Fruit fly (Drosophila melanogaster): ENCODE results near the gene skl.
A peak's percentile ranks its signal among the peaks of the same experiment; 100 is the strongest.

Gene skl

DNA sequence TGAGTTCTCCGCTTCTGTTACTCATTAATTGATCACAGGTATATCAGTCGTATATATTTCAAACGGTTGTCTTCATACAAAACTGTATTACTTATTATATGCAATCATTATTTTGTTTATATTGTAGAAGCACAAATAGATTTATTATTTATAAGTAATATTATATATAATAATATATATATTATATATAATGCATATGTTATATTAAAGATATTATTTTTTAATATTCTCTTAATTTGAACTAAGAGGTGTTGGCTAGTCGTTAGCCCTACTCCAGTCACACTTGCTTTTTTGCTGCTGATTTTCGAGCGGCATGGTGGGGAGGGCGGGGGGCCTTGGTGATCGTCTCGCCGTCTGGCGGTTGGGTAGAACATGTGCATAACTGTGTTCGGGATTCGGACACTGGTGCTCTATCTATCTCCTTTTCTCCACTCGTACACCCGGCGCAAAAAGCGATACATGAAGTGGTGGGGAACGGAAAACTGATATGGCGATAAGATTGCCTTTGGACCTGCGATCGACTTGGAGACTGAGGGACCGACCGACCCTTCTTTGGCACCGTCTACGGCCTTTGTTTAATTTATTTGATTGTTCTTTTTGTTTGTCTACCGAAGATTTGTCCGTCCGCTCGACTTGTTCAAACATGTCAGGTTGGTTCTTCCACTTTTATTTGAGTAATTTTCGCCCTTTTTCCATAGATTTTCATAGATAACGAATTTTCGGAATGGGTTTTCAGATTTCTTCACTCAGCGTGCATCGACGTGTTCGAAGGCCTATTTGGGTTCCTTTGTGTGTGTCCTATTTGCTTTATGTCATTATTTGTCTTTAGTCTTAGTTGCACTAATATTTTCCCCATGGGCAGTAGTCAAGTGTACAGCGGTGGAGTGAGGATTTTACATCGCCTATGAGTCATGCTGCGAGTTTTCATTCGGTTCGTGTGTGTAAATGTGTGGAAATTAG lies 36.8 kb downstream of the skl start (continued):
- TF ChIP-seq sc (optimal IDR thresholded peaks at IDR 0.05): no peak
- TF ChIP-seq sc (GFP tag; optimal IDR thresholded peaks at IDR 0.05): peak; percentile 69
- peak; percentile 16; the same call in 1 of the 2 replicates for TF ChIP-seq Drgx (GFP tag; IDR thresholded peaks at IDR 0.05)
- TF ChIP-seq CG17912 (GFP tag; optimal IDR thresholded peaks at IDR 0.05): no peak
- TF ChIP-seq esg (GFP tag; conservative IDR thresholded peaks at IDR 0.05): 0 out of 2 replicates have a peak, but pooled peaks have one; percentile 13
- peak; percentile 65; the same call in 1 of the 2 replicates for TF ChIP-seq chm (GFP tag; IDR thresholded peaks at IDR 0.05)
- TF ChIP-seq Stat92E (GFP tag; optimal IDR thresholded peaks at IDR 0.05): peak in 1 of 3 experiments; percentile 59
- TF ChIP-seq sqz (GFP tag; optimal IDR thresholded peaks at IDR 0.05): peak; percentile 55
- peak; percentile 13 for TF ChIP-seq HmgD (GFP tag; optimal IDR thresholded peaks at IDR 0.05)
- no peak for TF ChIP-seq Poxn (GFP tag; IDR thresholded peaks at IDR 0.05)
- no peak for TF ChIP-seq CG3995 (GFP tag; optimal IDR thresholded peaks at IDR 0.05)
- no peak; the same call in 1 of the 2 replicates for TF ChIP-seq CG4404 (GFP tag; IDR thresholded peaks at IDR 0.05)
- no peak for TF ChIP-seq en (GFP tag; optimal IDR thresholded peaks at IDR 0.05)
- peak; percentile 75 for TF ChIP-seq CG1233 (GFP tag; optimal IDR thresholded peaks at IDR 0.05)
- TF ChIP-seq Blimp-1 (GFP tag; optimal IDR thresholded peaks at IDR 0.05): peak; percentile 51
- peak; percentile 55 for TF ChIP-seq CG8290 (GFP tag; optimal IDR thresholded peaks at IDR 0.05)
- TF ChIP-seq CG8290 (tag; optimal IDR thresholded peaks at IDR 0.05): peak in 1 of 2 experiments; percentile 83
- TF ChIP-seq CG2889 (GFP tag; IDR thresholded peaks at IDR 0.05): no peak
- TF ChIP-seq CG9215 (GFP tag; IDR thresholded peaks at IDR 0.05): no peak
- no peak for TF ChIP-seq ash1 (GFP tag; optimal IDR thresholded peaks at IDR 0.05)
- no peak for TF ChIP-seq psq (GFP tag; optimal IDR thresholded peaks at IDR 0.05)
- TF ChIP-seq CG14014 (GFP tag; IDR thresholded peaks at IDR 0.05): no peak
- 0 out of 2 replicates have a peak, but pooled peaks have one; percentile 6 for TF ChIP-seq sim (GFP tag; IDR thresholded peaks at IDR 0.05)
- no peak for TF ChIP-seq Bteb2 (GFP tag; optimal IDR thresholded peaks at IDR 0.05)
- no peak for TF ChIP-seq CG4730 (GFP tag; IDR thresholded peaks at IDR 0.05)
- TF ChIP-seq danr (GFP tag; IDR thresholded peaks at IDR 0.05): no peak
- TF ChIP-seq maf-S (GFP tag; optimal IDR thresholded peaks at IDR 0.05): peak; percentile 18
- peak; percentile 12; the same call in 1 of the 2 replicates for TF ChIP-seq aop (GFP tag; IDR thresholded peaks at IDR 0.05)
- no peak for TF ChIP-seq CG6854 (GFP tag; optimal IDR thresholded peaks at IDR 0.05)
- peak; percentile 3 for TF ChIP-seq CG12769 (tag; optimal IDR thresholded peaks at IDR 0.05)
- TF ChIP-seq tup (GFP tag; optimal IDR thresholded peaks at IDR 0.05): peak; percentile 41
- TF ChIP-seq CG1529 (GFP tag; optimal IDR thresholded peaks at IDR 0.05): peak; percentile 72
- TF ChIP-seq cato (GFP tag; optimal IDR thresholded peaks at IDR 0.05; ENCODE audit: borderline replicate concordance): peak; percentile 34
- TF ChIP-seq CG32767 (GFP tag; IDR thresholded peaks at IDR 0.05): peak; percentile 30; the same call in 1 of the 2 replicates
- peak; percentile 54 for TF ChIP-seq Med (GFP tag)
- no peak for TF ChIP-seq fru (optimal IDR thresholded peaks at IDR 0.05)
- TF ChIP-seq NFAT (GFP tag; IDR thresholded peaks at IDR 0.05): no peak
- peak; percentile 22 for TF ChIP-seq ewg (GFP tag; optimal IDR thresholded peaks at IDR 0.05)
- peak; percentile 24 for TF ChIP-seq CG17359 (tag; optimal IDR thresholded peaks at IDR 0.05)
- TF ChIP-seq CG7786 (GFP tag; optimal IDR thresholded peaks at IDR 0.05): peak; percentile 9
- peak; percentile 48 for TF ChIP-seq trem (tag; optimal IDR thresholded peaks at IDR 0.05)
- no peak for TF ChIP-seq CG8765 (GFP tag; IDR thresholded peaks at IDR 0.05)
- peak; percentile 78 for TF ChIP-seq Xrp1 (GFP tag; IDR thresholded peaks at IDR 0.05)
- no peak for TF ChIP-seq CG13296 (GFP tag; optimal IDR thresholded peaks at IDR 0.05)
- no peak for TF ChIP-seq CG5953 (GFP tag; IDR thresholded peaks at IDR 0.05)
- TF ChIP-seq Lim3 (GFP tag; IDR thresholded peaks at IDR 0.05): no peak
- TF ChIP-seq odd (GFP tag; optimal IDR thresholded peaks at IDR 0.05): peak; percentile 66
- no peak; the same call in 2 of the 3 replicates for TF ChIP-seq CG6791 (GFP tag; IDR thresholded peaks at IDR 0.05; ENCODE audit: partially characterized antibody)
- peak; percentile 76 for TF ChIP-seq CG12391 (tag; optimal IDR thresholded peaks at IDR 0.05)

Measured in whole organism, embryonic.